Fruit fly (Drosophila melanogaster): ENCODE measurements around the gene Pomp.
A peak's percentile ranks its signal among the peaks of the same experiment; 100 is the strongest.

Pomp gene

dm6 chr2L:20799991-20800897, 12.8 kb downstream of the Pomp start (continued):
- TF ChIP-seq CG30403 (GFP tag; optimal IDR thresholded peaks at IDR 0.05) (peak; percentile 74), Dip2 (GFP tag; IDR thresholded peaks at IDR 0.05) (no peak), CG11398 (GFP tag; optimal IDR thresholded peaks at IDR 0.05) (peak; percentile 72), CG32767 (GFP tag; IDR thresholded peaks at IDR 0.05) (peak; percentile 60; the same call in 1 of the 2 replicates), CG7745 (tag; optimal IDR thresholded peaks at IDR 0.05) (no peak), Sox100B (GFP tag; optimal IDR thresholded peaks at IDR 0.05) (peak; percentile 1), Deaf1 (tag; optimal IDR thresholded peaks at IDR 0.05) (peak; percentile 77), chif (GFP tag; optimal IDR thresholded peaks at IDR 0.05) (peak; percentile 65 to 77), Mes4 (GFP tag; optimal IDR thresholded peaks at IDR 0.05) (peak; percentile 39), CG4820 (GFP tag; optimal IDR thresholded peaks at IDR 0.05) (peak; percentile 44), CG18262 (tag; optimal IDR thresholded peaks at IDR 0.05) (peak; percentile 58), exex (tag; optimal IDR thresholded peaks at IDR 0.05) (peak; percentile 33), CG10147 (GFP tag; optimal IDR thresholded peaks at IDR 0.05) (peak; percentile 78), bigmax (GFP tag; optimal IDR thresholded peaks at IDR 0.05) (no peak), gsb (GFP tag; IDR thresholded peaks at IDR 0.05) (peak; percentile 47; the same call in 1 of the 2 replicates), Ada2b (GFP tag; IDR thresholded peaks at IDR 0.05) (peak; percentile 72), CG7987 (GFP tag; optimal IDR thresholded peaks at IDR 0.05) (peak; percentile 53), dpn (GFP tag; optimal IDR thresholded peaks at IDR 0.05) (peak; percentile 74 to 83), pho (GFP tag; optimal IDR thresholded peaks at IDR 0.05) (peak; percentile 80), org-1 (GFP tag; optimal IDR thresholded peaks at IDR 0.05) (peak; percentile 74), HmgD (GFP tag; optimal IDR thresholded peaks at IDR 0.05) (peak; percentile 14), CG33213 (GFP tag; optimal IDR thresholded peaks at IDR 0.05) (peak; percentile 68), tap (tag; optimal IDR thresholded peaks at IDR 0.05) (peak; percentile 57), CG43689 (GFP tag; IDR thresholded peaks at IDR 0.05) (peak; percentile 53; the same call in 1 of the 2 replicates), sd (tag; optimal IDR thresholded peaks at IDR 0.05) (peak; percentile 35), Ssrp (tag; optimal IDR thresholded peaks at IDR 0.05) (peak; percentile 57), nom (GFP tag; optimal IDR thresholded peaks at IDR 0.05) (peak; percentile 94), tin (GFP tag; optimal IDR thresholded peaks at IDR 0.05) (peak; percentile 68), Chrac-16 (GFP tag; optimal IDR thresholded peaks at IDR 0.05) (peak; percentile 79), oc (tag; optimal IDR thresholded peaks at IDR 0.05) (peak; percentile 18), repo (GFP tag; optimal IDR thresholded peaks at IDR 0.05) (peak; percentile 36), CG15601 (tag; optimal IDR thresholded peaks at IDR 0.05) (peak; percentile 27), al (GFP tag; IDR thresholded peaks at IDR 0.05) (peak; percentile 62; the same call in 1 of the 2 replicates), CG18764 (GFP tag; optimal IDR thresholded peaks at IDR 0.05) (peak; percentile 35), CG10654 (GFP tag; optimal IDR thresholded peaks at IDR 0.05) (peak; percentile 39), CG13123 (GFP tag; optimal IDR thresholded peaks at IDR 0.05) (peak; percentile 48), Drgx (GFP tag; IDR thresholded peaks at IDR 0.05) (peak; percentile 79), zfh1 (GFP tag; IDR thresholded peaks at IDR 0.05) (peak; percentile 85), schlank (tag; optimal IDR thresholded peaks at IDR 0.05) (peak; percentile 83), HLH4C (GFP tag; IDR thresholded peaks at IDR 0.05; ENCODE audit: partially characterized antibody) (no peak; the same call in 2 of the 3 replicates), ems (GFP tag; optimal IDR thresholded peaks at IDR 0.05) (peak; percentile 62), CG12155 (GFP tag; optimal IDR thresholded peaks at IDR 0.05) (peak; percentile 78), Sox102F (GFP tag; optimal IDR thresholded peaks at IDR 0.05) (peak; percentile 49), Side (GFP tag; optimal IDR thresholded peaks at IDR 0.05) (peak; percentile 82), CG8478 (optimal IDR thresholded peaks at IDR 0.05) (no peak), sima (GFP tag; optimal IDR thresholded peaks at IDR 0.05) (peak; percentile 56), Adf1 (GFP tag; IDR thresholded peaks at IDR 0.05) (no peak), CG7786 (GFP tag; optimal IDR thresholded peaks at IDR 0.05) (peak; percentile 88), gcm2 (GFP tag; optimal IDR thresholded peaks at IDR 0.05) (no peak)
